Fruit fly (Drosophila melanogaster) whole organism, embryonic: ENCODE measurements around the gene pes.

Experiments
- Ada2b ChIP-seq: fragments of 200-800 bp; sonication (Bioruptor generic); IDR thresholded peaks from 2 replicates; pipeline ENCODE4 v1.3.6; 2022; ENCODE audit warnings: missing biosample characterization, missing genetic modification characterization
- BtbVII ChIP-seq: fragments of 200-800 bp; sonication (Bioruptor generic); optimal IDR thresholded peaks from 3 replicates; lab custom pipeline; 2017; ENCODE audit warnings: missing biosample characterization, mild to moderate bottlenecking, missing genetic modification characterization
- CG10209 ChIP-seq: fragments of 200-800 bp; sonication (Bioruptor generic); optimal IDR thresholded peaks from 3 replicates; lab custom pipeline; 2017; ENCODE audit warnings: missing biosample characterization, mild to moderate bottlenecking, missing genetic modification characterization, missing genetic modification reagents
- CG10462 ChIP-seq: fragments of 200-800 bp; sonication (Bioruptor generic); optimal IDR thresholded peaks from 2 replicates; lab custom pipeline; 2016; ENCODE audit warnings: missing biosample characterization, missing genetic modification characterization
- CG11085 ChIP-seq: fragments of 200-800 bp; sonication (Bioruptor generic); IDR thresholded peaks from 2 replicates; pipeline ENCODE4 v1.3.6; 2022; ENCODE audit warnings: missing biosample characterization, missing genetic modification characterization
- CG11456 ChIP-seq: fragments of 200-800 bp; sonication (Bioruptor generic); IDR thresholded peaks from 3 replicates; pipeline ENCODE4 v1.3.6; 2022; ENCODE audit warnings: missing biosample characterization, missing genetic modification characterization
- CG11560 ChIP-seq: fragments of 200-800 bp; sonication (Bioruptor generic); IDR thresholded peaks from 3 replicates; pipeline ENCODE4 v1.3.6; 2022; ENCODE audit warnings: missing biosample characterization, missing genetic modification characterization
- CG12155 ChIP-seq: fragments of 200-800 bp; sonication (Bioruptor generic); optimal IDR thresholded peaks from 3 replicates; lab custom pipeline; 2016; ENCODE audit warnings: missing biosample characterization, missing genetic modification characterization
- CG12659 ChIP-seq: fragments of 200-800 bp; sonication (Bioruptor generic); optimal IDR thresholded peaks from 3 replicates; lab custom pipeline; 2017; ENCODE audit warnings: mild to moderate bottlenecking, missing biosample characterization, missing genetic modification reagents, missing genetic modification characterization
- CG14014 ChIP-seq: fragments of 200-800 bp; sonication (Bioruptor generic); IDR thresholded peaks from 2 replicates; pipeline ENCODE4 v1.3.6; 2022; ENCODE audit warnings: missing biosample characterization, missing genetic modification characterization
- CG14050 ChIP-seq: fragments of 200-800 bp; sonication (Bioruptor generic); IDR thresholded peaks from 3 replicates; pipeline ENCODE4 v1.3.6; 2022; ENCODE audit warnings: missing biosample characterization, missing genetic modification characterization
- CG14667 ChIP-seq: fragments of 200-800 bp; sonication (Bioruptor generic); IDR thresholded peaks from 2 replicates; pipeline ENCODE4 v1.3.6; 2022; ENCODE audit warnings: missing biosample characterization, missing genetic modification characterization
- CG15514 ChIP-seq: fragments of 200-800 bp; sonication (Bioruptor generic); optimal IDR thresholded peaks from 3 replicates; lab custom pipeline; 2017; ENCODE audit warnings: missing biosample characterization, missing genetic modification characterization, mild to moderate bottlenecking, moderate library complexity, missing genetic modification reagents
- CG17359 ChIP-seq: fragments of 200-800 bp; sonication (Bioruptor generic); optimal IDR thresholded peaks from 3 replicates; lab custom pipeline; 2018; ENCODE audit warnings: missing biosample characterization, mild to moderate bottlenecking, missing genetic modification characterization, moderate library complexity
- CG17361 ChIP-seq: fragments of 200-800 bp; sonication (Bioruptor generic); IDR thresholded peaks from 3 replicates; pipeline ENCODE4 v1.3.6; 2022; ENCODE audit warnings: missing biosample characterization, missing genetic modification characterization
- CG31365 ChIP-seq: fragments of 200-800 bp; sonication (Bioruptor generic); optimal IDR thresholded peaks from 2 replicates; lab custom pipeline; 2018; ENCODE audit warnings: missing biosample characterization, mild to moderate bottlenecking, missing genetic modification characterization
- CG32767 ChIP-seq: fragments of 200-800 bp; sonication (Bioruptor generic); IDR thresholded peaks from 2 replicates; pipeline ENCODE4 v1.3.6; 2022; ENCODE audit warnings: missing biosample characterization, missing genetic modification characterization
- CG3726 ChIP-seq: fragments of 200-800 bp; sonication (Bioruptor generic); IDR thresholded peaks from 3 replicates; pipeline ENCODE4, ENCODE4 v1.3.6; 2022; ENCODE audit warnings: missing biosample characterization, missing genetic modification characterization
- CG4730 ChIP-seq: fragments of 200-800 bp; sonication (Bioruptor generic); IDR thresholded peaks from 2 replicates; pipeline ENCODE4 v1.3.6; 2022; ENCODE audit warnings: missing biosample characterization, missing genetic modification characterization
- CG4854 ChIP-seq: fragments of 200-800 bp; sonication (Bioruptor generic); optimal IDR thresholded peaks from 2 replicates; lab custom pipeline; 2016; ENCODE audit warnings: missing biosample characterization, missing genetic modification characterization, inconsistent platforms
- CG6272 ChIP-seq: fragments of 200-800 bp; sonication (Bioruptor generic); IDR thresholded peaks from 2 replicates; pipeline ENCODE4 v1.3.6; 2022; ENCODE audit warnings: missing biosample characterization, missing genetic modification characterization
- CG7928 ChIP-seq: fragments of 200-800 bp; sonication (Bioruptor generic); optimal IDR thresholded peaks from 2 replicates; lab custom pipeline; 2017; ENCODE audit warnings: missing biosample characterization, mild to moderate bottlenecking, missing genetic modification characterization
- CG8388 ChIP-seq: fragments of 200-800 bp; sonication (Bioruptor generic); optimal IDR thresholded peaks from 2 replicates; lab custom pipeline; 2019; ENCODE audit warnings: missing biosample characterization, mild to moderate bottlenecking, missing genetic modification characterization, moderate library complexity
- CG9932 ChIP-seq: fragments of 200-800 bp; sonication (Bioruptor generic); IDR thresholded peaks from 2 replicates; pipeline ENCODE4 v1.3.6; 2022; ENCODE audit warnings: missing biosample characterization, missing genetic modification characterization
- CoRest ChIP-seq: fragments of 200-800 bp; sonication (Bioruptor generic); optimal IDR thresholded peaks from 3 replicates; lab custom pipeline; 2018; ENCODE audit warnings: missing biosample characterization, mild to moderate bottlenecking, missing genetic modification characterization, moderate library complexity
- H2.0 ChIP-seq: fragments of 200-800 bp; sonication (Bioruptor generic); IDR thresholded peaks from 2 replicates; pipeline ENCODE4 v1.3.6; 2022; ENCODE audit warnings: missing biosample characterization, missing genetic modification characterization
- Hand ChIP-seq: fragments of 200-800 bp; sonication (Bioruptor generic); optimal IDR thresholded peaks from 2 replicates; lab custom pipeline; 2017; ENCODE audit warnings: mild to moderate bottlenecking, missing biosample characterization, missing genetic modification reagents, missing genetic modification characterization
- Hey ChIP-seq: fragments of 200-800 bp; sonication (Bioruptor generic); optimal IDR thresholded peaks from 3 replicates; lab custom pipeline; 2018; ENCODE audit warnings: missing biosample characterization, mild to moderate bottlenecking, missing genetic modification characterization
- Hmr ChIP-seq: fragments of 200-800 bp; sonication (Bioruptor generic); optimal IDR thresholded peaks from 3 replicates; lab custom pipeline; 2017; ENCODE audit warnings: mild to moderate bottlenecking, missing biosample characterization, missing genetic modification reagents, missing genetic modification characterization
- Lpt ChIP-seq: fragments of >200 bp; optimal IDR thresholded peaks from 2 replicates; lab custom pipeline; 2018; ENCODE audit warnings: missing biosample characterization, missing genetic modification characterization
- Oli ChIP-seq: fragments of 200-800 bp; sonication (Bioruptor generic); optimal IDR thresholded peaks from 2 replicates; lab custom pipeline; 2018; ENCODE audit warnings: missing biosample characterization, mild to moderate bottlenecking, missing genetic modification characterization, moderate library complexity
- PHDP ChIP-seq: fragments of 200-800 bp; sonication (Bioruptor generic); optimal IDR thresholded peaks from 3 replicates; lab custom pipeline; 2018; ENCODE audit warnings: missing biosample characterization, mild to moderate bottlenecking, missing genetic modification characterization, moderate library complexity
- Rfx ChIP-seq: fragments of 200-800 bp; sonication (Bioruptor generic); IDR thresholded peaks from 2 replicates; pipeline ENCODE4 v1.3.6; 2022; ENCODE audit warnings: missing biosample characterization, missing genetic modification characterization
- Tbp ChIP-seq: fragments of >200 bp; optimal IDR thresholded peaks from 2 replicates; lab custom pipeline; 2018; ENCODE audit warnings: missing biosample characterization, missing genetic modification characterization
- bsh ChIP-seq, 2 experiments: fragments of 200-800 bp; sonication (Bioruptor generic); optimal IDR thresholded peaks; 2 replicates each; lab custom pipeline; 2017 to 2018; ENCODE audit warnings: mild to moderate bottlenecking in 2 of 2, missing biosample characterization in 2 of 2, missing genetic modification characterization in 2 of 2, moderate library complexity in 1 of 2
- chinmo ChIP-seq: fragments of 200-800 bp; sonication (Bioruptor generic); IDR thresholded peaks from 4 replicates; pipeline ENCODE4 v1.3.6; 2022; ENCODE audit warnings: missing biosample characterization, missing genetic modification characterization; ENCODE audit not compliant: partially characterized antibody
- da ChIP-seq: fragments of 200-800 bp; sonication (Bioruptor generic); optimal IDR thresholded peaks from 2 replicates; lab custom pipeline; 2016; ENCODE audit warnings: missing biosample characterization, missing genetic modification characterization
- dpn ChIP-seq, 2 experiments: fragments of 200-800 bp; sonication (Bioruptor generic); optimal IDR thresholded peaks; 3 replicates each; lab custom pipeline; 2016; ENCODE audit warnings: missing biosample characterization in 2 of 2, missing genetic modification characterization in 2 of 2
- eve ChIP-seq, 2 experiments: fragments of >200 bp; optimal IDR thresholded peaks; 2 replicates each; lab custom pipeline; 2017; ENCODE audit warnings: missing biosample characterization in 2 of 2, missing genetic modification characterization in 2 of 2
- fd3F ChIP-seq: fragments of 200-800 bp; sonication (Bioruptor generic); optimal IDR thresholded peaks from 2 replicates; lab custom pipeline; 2018; ENCODE audit warnings: missing biosample characterization, mild to moderate bottlenecking, missing genetic modification characterization, moderate library complexity
- gcm ChIP-seq: fragments of 200-800 bp; sonication (Bioruptor generic); optimal IDR thresholded peaks from 2 replicates; lab custom pipeline; 2019; ENCODE audit warnings: missing biosample characterization, mild to moderate bottlenecking, missing genetic modification characterization, moderate library complexity
- mam ChIP-seq: fragments of 200-800 bp; sonication (Bioruptor generic); optimal IDR thresholded peaks from 3 replicates; lab custom pipeline; 2016; ENCODE audit warnings: missing biosample characterization, missing genetic modification characterization
- rib ChIP-seq: fragments of 200-800 bp; sonication (Bioruptor generic); IDR thresholded peaks from 2 replicates; pipeline ENCODE4 v1.3.6; 2022; ENCODE audit warnings: missing biosample characterization, missing genetic modification characterization
- scrt ChIP-seq: fragments of 200-800 bp; sonication (Bioruptor generic); optimal IDR thresholded peaks from 2 replicates; lab custom pipeline; 2018; ENCODE audit warnings: missing biosample characterization, mild to moderate bottlenecking, missing genetic modification characterization, moderate library complexity
- sim ChIP-seq: fragments of 200-800 bp; sonication (Bioruptor generic); IDR thresholded peaks from 2 replicates; pipeline ENCODE4 v1.3.6; 2022; ENCODE audit warnings: missing biosample characterization, missing genetic modification characterization
- slbo ChIP-seq: fragments of 200-800 bp; sonication (Bioruptor generic); IDR thresholded peaks from 2 replicates; pipeline ENCODE4 v1.3.6; 2022; ENCODE audit warnings: missing biosample characterization, missing genetic modification characterization
- stc ChIP-seq: fragments of 200-800 bp; sonication (Bioruptor generic); IDR thresholded peaks from 2 replicates; pipeline ENCODE4 v1.3.6; 2022; ENCODE audit warnings: missing biosample characterization, missing genetic modification characterization
- tio ChIP-seq: fragments of 200-800 bp; sonication (Bioruptor generic); optimal IDR thresholded peaks from 2 replicates; lab custom pipeline; 2017; ENCODE audit warnings: missing biosample characterization, missing genetic modification characterization, inconsistent platforms
- trh ChIP-seq: fragments of 200-800 bp; sonication (Bioruptor generic); optimal IDR thresholded peaks from 2 replicates; lab custom pipeline; 2016; ENCODE audit warnings: missing biosample characterization, missing genetic modification characterization
- vvl ChIP-seq: fragments of 200-800 bp; sonication (Bioruptor generic); IDR thresholded peaks from 2 replicates; pipeline ENCODE4 v1.3.6; 2022; ENCODE audit warnings: missing biosample characterization, missing genetic modification characterization
- zen ChIP-seq: fragments of 200-800 bp; sonication (Bioruptor generic); optimal IDR thresholded peaks from 3 replicates; lab custom pipeline; 2018; ENCODE audit warnings: missing biosample characterization, mild to moderate bottlenecking, missing genetic modification characterization, moderate library complexity

pes gene

DNA sequence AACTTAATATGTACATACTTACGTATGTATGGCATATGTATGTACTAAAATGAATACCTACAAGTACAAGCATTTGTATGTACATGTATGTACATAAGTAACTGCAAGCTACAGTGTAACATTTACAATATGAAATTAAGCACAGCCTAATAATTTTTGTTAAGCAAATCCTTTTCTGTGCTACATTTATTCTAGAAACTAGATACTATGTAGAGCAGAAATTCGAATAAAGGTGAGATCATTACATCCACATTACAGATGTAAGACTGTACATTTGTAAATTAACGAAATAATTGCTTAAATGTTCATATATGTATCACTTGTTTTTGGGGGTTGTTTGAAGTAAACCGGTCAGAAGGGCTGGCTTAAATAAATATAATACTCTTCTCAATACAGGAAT lies 2.0 kb downstream of the pes start (continued):
- TF ChIP-seq chinmo (GFP tag; lab: Robert Waterston, UW) (no peak), fd3F (no peak), CG14014 (GFP tag; lab: Robert Waterston, UW) (no peak), tio (GFP tag; lab: Kevin White, UChicago) (peak; percentile 0), CG14050 (GFP tag; lab: Robert Waterston, UW) (0 out of 3 replicates have a peak, but pooled peaks have one; percentile 20), CG17359 (tag; lab: Kevin White, UChicago) (peak; percentile 34), CG9932 (GFP tag; lab: Robert Waterston, UW) (peak; percentile 15; the same call in 1 of the 2 replicates), Lpt (GFP tag; lab: Kevin White, UChicago) (no peak), CG11560 (tag; lab: Robert Waterston, UW) (0 out of 3 replicates have a peak, but pooled peaks have one; percentile 18), scrt (no peak), Ada2b (GFP tag; lab: Robert Waterston, UW) (peak; percentile 25; the same call in 1 of the 2 replicates), eve (GFP tag; optimal IDR thresholded peaks at IDR 0.05; lab: Kevin White, UChicago) (peak in 1 of 2 experiments; percentile 22), CG7928 (GFP tag; lab: Kevin White, UChicago) (no peak), CG8388 (no peak), CG3726 (no peak), zen (no peak), PHDP (tag; lab: Kevin White, UChicago) (peak; percentile 36), Hmr (GFP tag; lab: Kevin White, UChicago) (peak; percentile 16), rib (GFP tag; lab: Robert Waterston, UW) (no peak), da (GFP tag; lab: Kevin White, UChicago) (no peak), stc (GFP tag; lab: Robert Waterston, UW) (no peak), bsh (GFP tag; optimal IDR thresholded peaks at IDR 0.05; lab: Kevin White, UChicago) (peak in 1 of 2 experiments; percentile 35), CG11456 (GFP tag; lab: Robert Waterston, UW) (no peak), CG4854 (GFP tag; lab: Kevin White, UChicago) (no peak), CG10209 (GFP tag; lab: Kevin White, UChicago) (peak; percentile 34), Hand (peak; percentile 7), CoRest (tag; lab: Kevin White, UChicago) (peak; percentile 10), CG4730 (GFP tag; lab: Robert Waterston, UW) (no peak), BtbVII (GFP tag; lab: Kevin White, UChicago) (no peak), CG17361 (GFP tag; lab: Robert Waterston, UW) (0 out of 3 replicates have a peak, but pooled peaks have one; percentile 28), sim (GFP tag; lab: Robert Waterston, UW) (no peak), CG15514 (peak; percentile 17), CG12659 (peak; percentile 18), gcm (GFP tag; lab: Kevin White, UChicago) (no peak), CG32767 (GFP tag; lab: Robert Waterston, UW) (no peak), CG6272 (GFP tag; lab: Robert Waterston, UW) (no peak), dpn (GFP tag; optimal IDR thresholded peaks at IDR 0.05; lab: Kevin White, UChicago) (peak in 1 of 2 experiments; percentile 12), Tbp (GFP tag; lab: Kevin White, UChicago) (no peak), CG11085 (GFP tag; lab: Robert Waterston, UW) (no peak), H2.0 (GFP tag; lab: Robert Waterston, UW) (peak; percentile 41; the same call in 1 of the 2 replicates), vvl (GFP tag; lab: Robert Waterston, UW) (peak; percentile 14; the same call in 1 of the 2 replicates), mam (no peak), CG31365 (tag; lab: Kevin White, UChicago) (no peak), CG10462 (no peak), Oli (tag; lab: Kevin White, UChicago) (no peak), CG14667 (GFP tag; lab: Robert Waterston, UW) (no peak), Rfx (GFP tag; lab: Robert Waterston, UW) (peak; percentile 49; the same call in 1 of the 2 replicates), slbo (GFP tag; lab: Robert Waterston, UW) (peak; percentile 55; the same call in 1 of the 2 replicates), Hey (tag; lab: Kevin White, UChicago) (no peak), CG12155 (GFP tag; lab: Kevin White, UChicago) (peak; percentile 13), trh (no peak)
